Worm (Caenorhabditis elegans): ENCODE results near the gene Y75B8A.24.

Y75B8A.24 gene

ce11 chrIII:12253342-12253741 lies 20.2 kb downstream of the Y75B8A.24 start:
- TF ChIP-seq Y67H2A.10 (GFP tag; conservative IDR thresholded peaks at IDR 0.05) (no peak), nhr-27 (tag; optimal IDR thresholded peaks at IDR 0.05) (no peak), hlh-26 (GFP tag; conservative IDR thresholded peaks at IDR 0.05) (no peak)

DNA sequence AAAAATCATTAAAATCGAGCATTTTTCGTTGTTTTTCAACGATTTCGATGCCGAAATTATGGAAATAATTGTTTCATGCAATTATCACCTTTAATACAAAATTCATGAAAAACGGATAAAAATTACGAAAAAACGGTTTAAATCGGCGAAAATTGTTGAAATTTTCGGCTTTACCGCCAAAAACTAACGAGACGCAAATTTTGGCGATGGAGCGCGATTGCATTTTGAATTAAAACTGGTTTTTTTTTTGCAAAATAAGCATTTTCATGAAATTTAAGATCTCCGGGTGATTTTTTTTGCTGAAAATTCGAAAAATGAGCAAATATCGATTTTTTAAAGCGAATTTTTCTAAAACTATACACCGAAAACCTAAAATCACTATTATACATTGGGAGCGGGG lies 22.4 kb downstream of the Y75B8A.24 start:
- TF ChIP-seq atf-7 (tag; optimal IDR thresholded peaks at IDR 0.05) (no peak), efl-1 (GFP tag; optimal IDR thresholded peaks at IDR 0.05) (peak; percentile 15), mcd-1 (GFP tag; IDR thresholded peaks at IDR 0.05) (no peak), ama-1 (optimal IDR thresholded peaks at IDR 0.05) (no peak), ama-1 (GFP tag; optimal IDR thresholded peaks at IDR 0.05) (no peak)

DNA sequence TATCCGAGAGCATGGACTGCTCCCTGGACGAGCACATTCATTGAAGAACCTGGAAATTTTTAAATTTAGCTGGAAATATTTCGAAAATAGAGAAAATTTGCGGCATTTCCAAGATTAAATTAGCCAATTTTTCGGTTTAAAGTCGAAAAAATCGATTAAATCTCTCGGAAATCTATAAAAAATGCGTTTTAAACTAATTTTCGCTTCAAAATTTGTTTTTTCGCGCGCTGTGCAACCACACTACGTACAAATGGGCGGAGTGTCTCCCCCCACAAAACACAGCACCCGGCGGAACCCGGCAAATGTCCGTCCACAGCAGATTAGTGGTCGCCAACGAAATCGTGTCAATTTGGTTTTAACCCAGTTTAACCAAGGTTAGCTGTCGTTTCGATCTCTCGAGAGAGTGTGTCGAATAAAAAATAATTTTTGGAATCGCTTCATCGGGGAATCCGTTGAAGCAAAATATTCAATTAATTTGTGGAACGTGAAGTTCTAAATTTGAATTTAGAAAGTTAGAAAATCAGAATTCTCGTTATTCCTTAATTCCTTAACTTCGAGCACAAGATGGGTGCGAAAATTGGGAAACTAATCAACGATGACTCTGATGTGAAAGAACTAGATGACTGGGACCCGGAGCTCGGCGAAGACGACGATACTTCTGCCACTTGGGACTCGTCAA lies 23.3 kb downstream of the Y75B8A.24 start, which contains the start of the genes tim-1 and Y75B8A.23:
TSS of gene tim-1 (minus strand) at position 51 of the 679 bp plus-strand sequence.
TSS of gene Y75B8A.23 (plus strand) at position 547 of the 679 bp plus-strand sequence.
- TF ChIP-seq lsy-27 (tag; optimal IDR thresholded peaks at IDR 0.05; ENCODE audit: borderline replicate concordance, insufficient read depth) (peak; percentile 84), snpc-1.3 (tag; optimal IDR thresholded peaks at IDR 0.05; ENCODE audit: insufficient read depth) (peak; percentile 98), unc-130 (GFP tag; optimal IDR thresholded peaks at IDR 0.05) (peak; percentile 86), hsf-1 (GFP tag; IDR thresholded peaks at IDR 0.05) (peak; percentile 76), bed-1 (GFP tag; IDR thresholded peaks at IDR 0.05) (no peak), ZK185.1 (tag; optimal IDR thresholded peaks at IDR 0.05; ENCODE audit: poor library complexity, severe bottlenecking) (no peak), ceh-58 (GFP tag; IDR thresholded peaks at IDR 0.05) (no peak), repo-1 (tag; optimal IDR thresholded peaks at IDR 0.05) (peak; percentile 92), pbrm-1 (GFP tag; IDR thresholded peaks at IDR 0.05) (peak; percentile 98), tbp1 (GFP tag; optimal IDR thresholded peaks at IDR 0.05) (peak; percentile 84), lin-54 (GFP tag; optimal IDR thresholded peaks at IDR 0.05) (peak; percentile 97), hmg-20 (GFP tag; IDR thresholded peaks at IDR 0.05) (peak; percentile 82), F10E7.11 (tag; optimal IDR thresholded peaks at IDR 0.05) (peak; percentile 82), cebp-1 (GFP tag; IDR thresholded peaks at IDR 0.05) (peak; percentile 40; the same call in 1 of the 2 replicates), cebp-1 (tag; optimal IDR thresholded peaks at IDR 0.05) (peak; percentile 86), hlh-26 (GFP tag; conservative IDR thresholded peaks at IDR 0.05) (no peak), madf-8 (GFP tag; conservative IDR thresholded peaks at IDR 0.05) (peak; percentile 79), rpc-1 (optimal IDR thresholded peaks at IDR 0.05) (peak; percentile 3), rpc-1 (tag; optimal IDR thresholded peaks at IDR 0.05) (peak; percentile 1), lag-1 (GFP tag; IDR thresholded peaks at IDR 0.05) (0 out of 2 replicates have a peak, but pooled peaks have one; percentile 11), madf-10 (tag; optimal IDR thresholded peaks at IDR 0.05) (peak; percentile 73), rcor-1 (GFP tag; IDR thresholded peaks at IDR 0.05) (peak; percentile 94), hlh-12 (tag; optimal IDR thresholded peaks at IDR 0.05) (peak; percentile 56), akir-1 (GFP tag; optimal IDR thresholded peaks at IDR 0.05) (peak; percentile 81), lir-1 (GFP tag; conservative IDR thresholded peaks at IDR 0.05) (peak; percentile 86), ets-4 (GFP tag; optimal IDR thresholded peaks at IDR 0.05) (peak; percentile 14), ztf-22 (GFP tag; optimal IDR thresholded peaks at IDR 0.05) (peak; percentile 53), ztf-18 (tag; optimal IDR thresholded peaks at IDR 0.05) (peak; percentile 74), D2030.7 (GFP tag; IDR thresholded peaks at IDR 0.05) (peak; percentile 100), T07F8.4 (tag; optimal IDR thresholded peaks at IDR 0.05) (peak; percentile 54), snpc-1.1 (tag; optimal IDR thresholded peaks at IDR 0.05; ENCODE audit: insufficient read depth) (peak; percentile 100), bed-2 (GFP tag; IDR thresholded peaks at IDR 0.05) (peak; percentile 61; the same call in 1 of the 2 replicates), chd-7 (tag; optimal IDR thresholded peaks at IDR 0.05) (peak; percentile 78), F23B12.7 (tag; optimal IDR thresholded peaks at IDR 0.05; ENCODE audit: insufficient read depth) (peak; percentile 96), attf-3 (GFP tag; conservative IDR thresholded peaks at IDR 0.05) (peak; percentile 68), sptf-2 (GFP tag; optimal IDR thresholded peaks at IDR 0.05) (no peak), ztf-6 (GFP tag; IDR thresholded peaks at IDR 0.05) (0 out of 2 replicates have a peak, but pooled peaks have one; percentile 67)
